Worm (Caenorhabditis elegans) whole organism, midembryonic: ENCODE results near the gene rars-1.

ENCODE experiments used
- T22C8.4 ChIP-seq: fragments of 200-800 bp; sonication (Bioruptor generic); IDR thresholded peaks from 2 replicates; pipeline ENCODE4 v1.3.6; 2022; ENCODE audit warnings: missing genetic modification characterization, missing compliant biosample characterization
- cog-1 ChIP-seq: sonication (generic microtip); optimal IDR thresholded peaks from 2 replicates; lab custom pipeline; 2016; ENCODE audit warnings: missing genetic modification characterization, missing compliant biosample characterization
- flt-1 ChIP-seq: fragments of 200-800 bp; sonication (Bioruptor generic); IDR thresholded peaks from 2 replicates; pipeline ENCODE4 v1.3.6; 2022; ENCODE audit warnings: missing genetic modification characterization, missing compliant biosample characterization
- klf-2 ChIP-seq: fragments of 200-800 bp; sonication (Bioruptor generic); conservative IDR thresholded peaks from 2 replicates; pipeline ENCODE4 v1.3.6; 2022; ENCODE audit warnings: missing genetic modification reagents, missing genetic modification characterization, missing compliant biosample characterization
- med-1 ChIP-seq: sonication (generic microtip); optimal IDR thresholded peaks from 2 replicates; lab custom pipeline; 2017; ENCODE audit warnings: missing genetic modification characterization, mild to moderate bottlenecking, missing compliant biosample characterization, antibody characterized with exemption, missing genetic modification reagents; ENCODE audit not compliant: insufficient read depth
- ref-1 ChIP-seq: fragments of 200-800 bp; sonication (Bioruptor generic); conservative IDR thresholded peaks from 2 replicates; pipeline ENCODE4 v1.3.6; 2022; ENCODE audit warnings: missing genetic modification reagents, missing genetic modification characterization, missing compliant biosample characterization

- no peak for TF ChIP-seq flt-1
- no peak for TF ChIP-seq ref-1 (GFP tag; lab: Robert Waterston, UW)
- no peak for TF ChIP-seq cog-1 (tag; lab: Kevin White, UChicago)
- TF ChIP-seq med-1 (GFP tag; lab: Kevin White, UChicago), result no peak
- no peak for TF ChIP-seq klf-2
- TF ChIP-seq T22C8.4 (GFP tag; lab: Robert Waterston, UW), result no peak
Measured at ce11 chrIII:4917960-4918712, 1.2 kb upstream of the rars-1 start, which contains the start of gene rpb-8.
